Worm (Caenorhabditis elegans) whole organism, L4/young adult: ENCODE data around the gene rig-6.
"Not testable (repeated sequence)": the region's sequence is repeated elsewhere in the genome, so short reads cannot be mapped to it uniquely, and the experiment has no call there.

Experiments
- W03F9.2 ChIP-seq: fragments of 150-350 bp; optimal IDR thresholded peaks from 2 replicates; lab custom pipeline; 2014; ENCODE audit warnings: missing biosample characterization, missing genetic modification characterization
- dao-5 ChIP-seq: sonication (generic microtip); optimal IDR thresholded peaks from 2 replicates; lab custom pipeline; 2016; ENCODE audit warnings: missing genotype, missing genetic modification characterization, moderate library complexity, missing compliant biosample characterization
- him-1 ChIP-seq: sonication (generic microtip); optimal IDR thresholded peaks from 2 replicates; lab custom pipeline; 2016; ENCODE audit warnings: missing genotype, missing genetic modification reagents, missing genetic modification characterization, missing compliant biosample characterization

Gene rig-6

ce11 chrII:4827734-4828609 is 16.1 kb upstream of the rig-6 start, which contains the start of the genes fbxb-88 and tbck-1:
Gene fbxb-88 (minus strand): TSS chrII:4827884.
Gene tbck-1 (plus strand): TSS chrII:4828559.
- TF ChIP-seq him-1 (tag; lab: Kevin White, UChicago) (no peak), W03F9.2 (peak; percentile 35)

- not testable (repeated sequence) for TF ChIP-seq dao-5 (tag; lab: Kevin White, UChicago); him-1 (tag; lab: Kevin White, UChicago); W03F9.2
These were observed 13.2 kb upstream of the rig-6 start, which contains the start of the genes C33F10.8 and msp-40 for ce11 chrII:4825133-4825532. Gene C33F10.8 (minus strand): TSS chrII:4825233. Gene msp-40 (plus strand): TSS chrII:4825414.

- TF ChIP-seq him-1 (tag; lab: Kevin White, UChicago): no peak
- TF ChIP-seq W03F9.2: no peak
- TF ChIP-seq dao-5 (tag; lab: Kevin White, UChicago): no peak
These were observed 10.7 kb upstream of the rig-6 start for ce11 chrII:4822610-4823009.

ce11 chrII:4821739-4822138 is 9.9 kb upstream of the rig-6 start, which contains the start of gene lact-5:
Gene lact-5 (minus strand): TSS chrII:4821739.
- TF ChIP-seq him-1 (tag; lab: Kevin White, UChicago) (no peak), W03F9.2 (no peak), dao-5 (tag; lab: Kevin White, UChicago) (no peak)

- no peak for TF ChIP-seq W03F9.2
- TF ChIP-seq dao-5 (tag; lab: Kevin White, UChicago): no peak
- no peak for TF ChIP-seq him-1 (tag; lab: Kevin White, UChicago)
These were observed 6.9 kb upstream of the rig-6 start for ce11 chrII:4818780-4819179.

- no peak for TF ChIP-seq W03F9.2
These were observed 3.5 kb upstream of the rig-6 start for ce11 chrII:4815356-4815755.

- TF ChIP-seq dao-5 (tag; lab: Kevin White, UChicago) (no peak), him-1 (tag; lab: Kevin White, UChicago) (no peak), W03F9.2 (no peak)
These were observed 5.2 kb downstream of the rig-6 start for ce11 chrII:4806726-4807125.

- TF ChIP-seq him-1 (tag; lab: Kevin White, UChicago) (no peak), dao-5 (tag; lab: Kevin White, UChicago) (no peak), W03F9.2 (no peak)
These were observed 5.6 kb downstream of the rig-6 start for ce11 chrII:4806261-4806660.

- TF ChIP-seq him-1 (tag; lab: Kevin White, UChicago) (no peak), W03F9.2 (no peak), dao-5 (tag; lab: Kevin White, UChicago) (no peak)
These were observed 6.1 kb downstream of the rig-6 start for ce11 chrII:4805799-4806198.

- no peak for TF ChIP-seq W03F9.2
- TF ChIP-seq dao-5 (tag; lab: Kevin White, UChicago): no peak
- no peak for TF ChIP-seq him-1 (tag; lab: Kevin White, UChicago)
These were observed 9.0 kb downstream of the rig-6 start for ce11 chrII:4802917-4803316.

- TF ChIP-seq him-1 (tag; lab: Kevin White, UChicago) (no peak), dao-5 (tag; lab: Kevin White, UChicago) (no peak), W03F9.2 (no peak)
These were observed 11.4 kb downstream of the rig-6 start for ce11 chrII:4800524-4800923.

- no peak for TF ChIP-seq W03F9.2
- TF ChIP-seq him-1 (tag; lab: Kevin White, UChicago): no peak
- no peak for TF ChIP-seq dao-5 (tag; lab: Kevin White, UChicago)
These were observed 14.8 kb downstream of the rig-6 start, which contains the start of gene C33F10.14 for ce11 chrII:4797071-4797470. Gene C33F10.14 (plus strand): TSS chrII:4797371.

ce11 chrII:4795461-4795860 is 16.4 kb downstream of the rig-6 start, which contains the start of gene C33F10.4:
Gene C33F10.4 (plus strand): TSS chrII:4795761.
- no peak for TF ChIP-seq dao-5 (tag; lab: Kevin White, UChicago)
- no peak for TF ChIP-seq W03F9.2
- no peak for TF ChIP-seq him-1 (tag; lab: Kevin White, UChicago)

- TF ChIP-seq him-1 (tag; lab: Kevin White, UChicago): no peak
- no peak for TF ChIP-seq W03F9.2
- no peak for TF ChIP-seq dao-5 (tag; lab: Kevin White, UChicago)
These were observed 18.6 kb downstream of the rig-6 start for ce11 chrII:4793320-4793719.
